Worm (Caenorhabditis elegans): ENCODE results near the gene col-130.

col-130 gene

DNA sequence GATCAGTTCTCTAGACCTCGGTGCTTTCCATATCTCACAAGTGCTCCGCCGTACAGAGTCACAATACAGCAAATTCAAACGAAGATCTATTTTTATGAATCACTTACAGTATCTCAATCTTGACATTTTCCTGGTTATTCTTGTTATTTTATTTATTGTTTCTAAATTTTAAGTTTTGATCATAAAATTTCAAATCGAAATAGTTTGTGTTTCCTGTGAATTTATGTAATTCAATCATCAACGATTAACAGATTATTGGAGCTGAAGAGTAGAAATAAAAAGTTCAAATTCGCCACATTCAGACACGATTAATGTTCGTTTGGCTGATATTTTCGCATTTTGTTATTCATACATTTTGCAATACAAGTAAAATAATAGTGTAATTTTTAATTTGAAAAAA, 4.0 kb upstream of the col-130 start, which contains the start of gene clec-184:
TSS of gene clec-184 (plus strand) at position 301 of the 400 bp plus-strand sequence.
- TF ChIP-seq hnd-1 (tag; optimal IDR thresholded peaks at IDR 0.05) (no peak), tbx-37 (GFP tag; conservative IDR thresholded peaks at IDR 0.05) (no peak), sea-1 (GFP tag; conservative IDR thresholded peaks at IDR 0.05) (no peak), scrt-1 (GFP tag; IDR thresholded peaks at IDR 0.05) (no peak), F13C5.2 (tag; optimal IDR thresholded peaks at IDR 0.05) (no peak), ets-7 (tag; optimal IDR thresholded peaks at IDR 0.05) (no peak), ceh-36 (tag; optimal IDR thresholded peaks at IDR 0.05) (no peak), hmbx-1 (tag; optimal IDR thresholded peaks at IDR 0.05) (no peak), tbx-11 (GFP tag; IDR thresholded peaks at IDR 0.05) (no peak), ceh-13 (GFP tag; optimal IDR thresholded peaks at IDR 0.05) (no peak), aly-1 (tag; optimal IDR thresholded peaks at IDR 0.05) (no peak), pes-1 (GFP tag; IDR thresholded peaks at IDR 0.05) (no peak), tra-4 (tag; optimal IDR thresholded peaks at IDR 0.05) (no peak), flt-1 (GFP tag; IDR thresholded peaks at IDR 0.05) (no peak), B0310.2 (tag; optimal IDR thresholded peaks at IDR 0.05) (no peak)

DNA sequence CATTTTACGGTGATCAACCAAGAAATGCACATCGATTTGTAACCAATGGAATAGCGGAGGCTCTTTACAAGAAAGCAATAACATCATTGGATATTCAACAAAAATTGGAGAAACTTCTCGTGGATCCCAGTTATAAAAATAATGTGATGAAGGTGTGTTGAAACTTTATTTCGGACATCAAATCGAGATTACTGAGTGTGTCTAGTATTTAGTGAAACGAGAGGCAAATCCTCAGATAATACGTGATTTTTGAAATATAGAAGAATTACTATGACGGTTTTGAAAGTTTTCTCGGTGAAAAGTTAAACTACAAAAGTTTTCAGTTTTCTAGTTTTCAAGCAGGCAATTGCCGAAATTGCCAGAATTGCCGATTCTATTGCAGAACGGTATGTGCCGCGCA, 3.4 kb upstream of the col-130 start:
- TF ChIP-seq sea-1 (GFP tag; conservative IDR thresholded peaks at IDR 0.05) (no peak), ama-1 (optimal IDR thresholded peaks at IDR 0.05) (no peak), ets-7 (tag; optimal IDR thresholded peaks at IDR 0.05) (no peak), aly-1 (tag; optimal IDR thresholded peaks at IDR 0.05) (no peak), hnd-1 (tag; optimal IDR thresholded peaks at IDR 0.05) (no peak), pes-1 (GFP tag; IDR thresholded peaks at IDR 0.05) (no peak)

DNA sequence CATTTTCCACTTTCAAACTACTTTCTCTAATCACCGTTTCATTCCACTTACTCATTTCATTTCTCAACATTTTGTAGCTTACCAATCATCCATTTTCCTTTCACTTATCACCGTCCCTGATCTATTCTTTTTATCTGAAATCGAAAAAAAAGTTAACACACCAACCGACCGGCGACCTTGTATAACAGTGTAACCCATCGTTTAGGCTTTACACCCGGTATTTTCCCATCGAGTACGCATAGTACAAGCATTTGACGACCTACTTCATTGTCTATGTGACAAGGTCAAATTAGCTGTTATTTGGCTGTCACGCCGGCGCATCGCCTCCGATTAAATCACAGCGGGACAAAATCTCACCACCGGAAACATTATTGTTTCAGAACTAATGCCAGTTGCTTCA, 1.2 kb upstream of the col-130 start:
- no peak for TF ChIP-seq pes-1 (GFP tag; IDR thresholded peaks at IDR 0.05)
- no peak for TF ChIP-seq scrt-1 (GFP tag; IDR thresholded peaks at IDR 0.05)
- no peak for TF ChIP-seq flt-1 (GFP tag; IDR thresholded peaks at IDR 0.05)
- no peak for TF ChIP-seq aly-1 (tag; optimal IDR thresholded peaks at IDR 0.05)
- no peak for TF ChIP-seq hnd-1 (tag; optimal IDR thresholded peaks at IDR 0.05)
- no peak for TF ChIP-seq tbx-37 (GFP tag; conservative IDR thresholded peaks at IDR 0.05)
- no peak for TF ChIP-seq tra-4 (tag; optimal IDR thresholded peaks at IDR 0.05)
- TF ChIP-seq ceh-13 (GFP tag; optimal IDR thresholded peaks at IDR 0.05) = no peak
- TF ChIP-seq ets-7 (tag; optimal IDR thresholded peaks at IDR 0.05) = no peak
- no peak for TF ChIP-seq ceh-36 (tag; optimal IDR thresholded peaks at IDR 0.05)
- no peak for TF ChIP-seq sea-1 (GFP tag; conservative IDR thresholded peaks at IDR 0.05)
- no peak for TF ChIP-seq tbx-11 (GFP tag; IDR thresholded peaks at IDR 0.05)
- no peak for TF ChIP-seq F13C5.2 (tag; optimal IDR thresholded peaks at IDR 0.05)

- TF ChIP-seq ceh-13 (GFP tag; optimal IDR thresholded peaks at IDR 0.05) (no peak), pes-1 (GFP tag; IDR thresholded peaks at IDR 0.05) (no peak)
Measured at ce11 chrIV:12427687-12428284, 530 bp downstream of the col-130 start.

ce11 chrIV:12425595-12425994, 2.7 kb downstream of the col-130 start:
- TF ChIP-seq scrt-1 (GFP tag; IDR thresholded peaks at IDR 0.05) (no peak), aly-1 (tag; optimal IDR thresholded peaks at IDR 0.05) (no peak), flt-1 (GFP tag; IDR thresholded peaks at IDR 0.05) (no peak), ceh-13 (GFP tag; optimal IDR thresholded peaks at IDR 0.05) (no peak), ama-1 (optimal IDR thresholded peaks at IDR 0.05) (no peak), hnd-1 (tag; optimal IDR thresholded peaks at IDR 0.05) (no peak), ceh-36 (tag; optimal IDR thresholded peaks at IDR 0.05) (no peak), pes-1 (GFP tag; IDR thresholded peaks at IDR 0.05) (no peak), F13C5.2 (tag; optimal IDR thresholded peaks at IDR 0.05) (no peak), tra-4 (tag; optimal IDR thresholded peaks at IDR 0.05) (no peak), B0310.2 (tag; optimal IDR thresholded peaks at IDR 0.05) (no peak)

DNA sequence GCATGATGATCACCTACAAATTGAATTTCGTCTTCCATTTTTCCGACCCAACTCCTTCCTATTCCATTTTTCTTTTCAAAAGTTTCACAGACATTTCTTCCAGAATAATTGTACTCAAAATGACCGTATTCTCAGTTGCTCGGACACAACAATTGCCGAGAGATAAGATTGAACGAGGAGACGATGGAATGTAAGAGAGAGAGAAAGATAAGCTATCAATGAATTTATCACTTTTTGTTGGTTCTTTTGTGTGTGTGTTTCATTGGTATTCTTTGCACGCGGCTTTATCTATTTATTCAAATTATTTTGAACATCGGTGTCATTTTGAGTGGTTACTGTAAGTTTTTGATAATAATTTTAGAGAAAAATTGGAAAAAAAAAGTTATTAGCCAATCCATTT, 7.9 kb downstream of the col-130 start, which contains the start of gene ugt-65:
TSS of gene ugt-65 (plus strand) at position 229 of the 400 bp plus-strand sequence.
- no peak for TF ChIP-seq tbx-11 (GFP tag; IDR thresholded peaks at IDR 0.05)
- TF ChIP-seq B0310.2 (tag; optimal IDR thresholded peaks at IDR 0.05) = no peak
- TF ChIP-seq ets-7 (tag; optimal IDR thresholded peaks at IDR 0.05) = no peak
- no peak for TF ChIP-seq ceh-36 (tag; optimal IDR thresholded peaks at IDR 0.05)
- no peak for TF ChIP-seq tbx-37 (GFP tag; conservative IDR thresholded peaks at IDR 0.05)

DNA sequence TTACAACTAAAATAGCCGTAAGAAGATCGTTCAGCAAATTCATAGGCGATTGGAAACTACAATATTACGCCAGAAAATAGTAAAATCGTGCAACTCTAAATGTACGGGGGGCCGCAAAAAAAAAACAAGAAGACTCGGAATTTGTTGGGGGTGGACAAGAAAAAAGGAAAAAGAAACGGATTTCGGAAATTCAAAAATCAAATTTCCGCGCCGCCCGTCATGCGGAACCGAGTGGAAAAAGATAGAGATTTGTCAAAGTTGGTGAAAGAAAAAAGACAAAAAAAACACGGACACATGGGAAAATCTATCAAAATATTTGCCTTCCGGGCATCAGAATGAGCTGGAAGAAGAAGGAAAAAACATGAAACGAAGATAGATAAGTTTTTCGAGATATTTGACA, 9.0 kb downstream of the col-130 start:
- TF ChIP-seq ceh-13 (GFP tag; optimal IDR thresholded peaks at IDR 0.05) (no peak), tra-4 (tag; optimal IDR thresholded peaks at IDR 0.05) (no peak), sea-1 (GFP tag; conservative IDR thresholded peaks at IDR 0.05) (no peak), tbx-37 (GFP tag; conservative IDR thresholded peaks at IDR 0.05) (no peak), ceh-36 (tag; optimal IDR thresholded peaks at IDR 0.05) (no peak), hmg-4 (GFP tag; optimal IDR thresholded peaks at IDR 0.05) (no peak), aly-1 (tag; optimal IDR thresholded peaks at IDR 0.05) (no peak), hmbx-1 (tag; optimal IDR thresholded peaks at IDR 0.05) (no peak), ets-7 (tag; optimal IDR thresholded peaks at IDR 0.05) (no peak), flt-1 (GFP tag; IDR thresholded peaks at IDR 0.05) (no peak)

- TF ChIP-seq tbx-37 (GFP tag; conservative IDR thresholded peaks at IDR 0.05) (0 out of 2 replicates have a peak, but pooled peaks have one; percentile 15), F13C5.2 (tag; optimal IDR thresholded peaks at IDR 0.05) (peak; percentile 0), aly-1 (tag; optimal IDR thresholded peaks at IDR 0.05) (no peak), hmg-4 (GFP tag; optimal IDR thresholded peaks at IDR 0.05) (no peak), hnd-1 (tag; optimal IDR thresholded peaks at IDR 0.05) (no peak), B0310.2 (tag; optimal IDR thresholded peaks at IDR 0.05) (no peak), ceh-13 (GFP tag; optimal IDR thresholded peaks at IDR 0.05) (no peak), flt-1 (GFP tag; IDR thresholded peaks at IDR 0.05) (peak; percentile 43; the same call in 1 of the 2 replicates), pes-1 (GFP tag; IDR thresholded peaks at IDR 0.05) (peak; percentile 77), scrt-1 (GFP tag; IDR thresholded peaks at IDR 0.05) (peak; percentile 57; the same call in 1 of the 2 replicates), sea-1 (GFP tag; conservative IDR thresholded peaks at IDR 0.05) (0 out of 2 replicates have a peak, but pooled peaks have one; percentile 9)
Measured at ce11 chrIV:12417536-12418195, 10.7 kb downstream of the col-130 start, which contains the start of gene F08G5.3. Gene F08G5.3 (minus strand): TSS chrIV:12417586.

Measured in whole organism, early embryonic.